Fruit fly (Drosophila melanogaster): ENCODE measurements around the gene Caf1-180.

Caf1-180 gene

DNA sequence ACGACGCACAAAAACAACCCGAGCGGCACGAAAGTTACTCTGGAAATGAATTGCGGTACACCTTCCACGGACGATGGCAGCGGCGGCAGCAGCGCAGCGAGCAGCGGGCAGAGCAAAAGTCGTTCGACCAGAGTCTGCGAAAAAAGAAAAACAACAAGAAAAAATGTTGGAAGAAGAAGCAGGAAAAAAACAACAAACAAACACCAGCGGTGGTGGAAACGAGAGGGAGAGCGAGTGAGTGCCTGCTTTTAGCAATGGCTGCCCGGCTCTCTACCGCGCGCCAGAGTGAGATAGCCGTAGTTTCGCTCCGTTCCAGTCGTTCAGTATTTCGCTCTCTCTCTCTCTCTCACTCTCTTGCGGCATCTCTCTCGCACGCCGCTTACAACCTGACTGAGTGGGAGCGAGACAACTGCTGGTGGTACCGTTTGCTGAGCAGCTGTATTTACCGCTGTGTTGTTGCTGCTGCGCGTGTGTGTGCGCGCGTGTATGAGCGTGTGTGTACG, 44.6 kb upstream of the Caf1-180 start, which contains the start of gene oc (continued):
- peak; percentile 52; the same call in 1 of the 2 replicates for TF ChIP-seq Scr (GFP tag; IDR thresholded peaks at IDR 0.05; ENCODE audit: partially characterized antibody)
- no peak for TF ChIP-seq stwl (tag; optimal IDR thresholded peaks at IDR 0.05)
- TF ChIP-seq CG31365 (tag; optimal IDR thresholded peaks at IDR 0.05): no peak
- TF ChIP-seq CG8924 (tag; optimal IDR thresholded peaks at IDR 0.05): peak; percentile 68
- peak; percentile 4 for TF ChIP-seq scrt (GFP tag; optimal IDR thresholded peaks at IDR 0.05)
- TF ChIP-seq Atf6 (GFP tag; IDR thresholded peaks at IDR 0.05): no peak
- peak; percentile 5 to 70 for TF ChIP-seq bsh (GFP tag; optimal IDR thresholded peaks at IDR 0.05)
- TF ChIP-seq CG14710 (tag; optimal IDR thresholded peaks at IDR 0.05): peak; percentile 10
- TF ChIP-seq luna (GFP tag; optimal IDR thresholded peaks at IDR 0.05): no peak
- peak; percentile 75 for TF ChIP-seq Deaf1 (tag; optimal IDR thresholded peaks at IDR 0.05)
- TF ChIP-seq CG9727 (GFP tag; optimal IDR thresholded peaks at IDR 0.05): peak; percentile 50
- TF ChIP-seq NC2α (GFP tag; optimal IDR thresholded peaks at IDR 0.05): peak; percentile 34
- TF ChIP-seq vvl (GFP tag; IDR thresholded peaks at IDR 0.05): no peak
- peak; percentile 98 for TF ChIP-seq CG4360 (GFP tag; IDR thresholded peaks at IDR 0.05)

DNA sequence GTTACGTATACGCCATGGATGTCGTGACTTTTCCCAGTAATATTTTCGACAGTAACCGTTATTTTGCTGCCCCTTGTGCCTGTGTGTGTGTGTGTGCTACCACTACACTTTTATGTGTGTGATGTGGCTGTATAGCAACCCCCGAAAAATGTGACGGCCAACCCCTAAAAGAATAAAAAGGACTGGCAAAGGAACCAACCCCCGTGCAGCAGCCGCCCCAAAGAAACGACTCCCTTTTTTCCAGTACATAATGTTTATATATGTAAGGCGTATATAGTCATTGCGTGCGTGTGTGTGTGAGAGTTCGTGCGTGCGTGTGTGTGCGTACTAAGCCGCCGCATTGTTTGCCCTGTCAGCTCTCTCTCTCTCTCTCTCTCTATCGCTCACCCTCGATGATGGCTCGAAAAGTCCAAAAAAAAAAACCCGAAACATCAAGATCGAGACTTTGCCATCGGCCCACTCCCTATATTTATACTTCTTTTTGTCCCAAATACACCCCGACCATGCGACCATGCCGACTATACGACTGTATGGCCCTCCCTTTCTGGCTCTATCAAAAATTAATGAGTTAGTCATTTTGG, 34.6 kb upstream of the Caf1-180 start:
- TF ChIP-seq nom (GFP tag; optimal IDR thresholded peaks at IDR 0.05) (no peak), hth (optimal IDR thresholded peaks at IDR 0.05) (no peak), CG12942 (GFP tag; optimal IDR thresholded peaks at IDR 0.05) (no peak), wek (GFP tag; optimal IDR thresholded peaks at IDR 0.05) (no peak), CG10147 (GFP tag; optimal IDR thresholded peaks at IDR 0.05) (no peak), seq (GFP tag; IDR thresholded peaks at IDR 0.05) (peak; percentile 83), CG8765 (GFP tag; IDR thresholded peaks at IDR 0.05) (no peak), sqz (GFP tag; optimal IDR thresholded peaks at IDR 0.05) (peak; percentile 32), dysf (GFP tag; IDR thresholded peaks at IDR 0.05) (no peak), MTF-1 (GFP tag; optimal IDR thresholded peaks at IDR 0.05; ENCODE audit: borderline replicate concordance) (no peak), CG5953 (GFP tag; IDR thresholded peaks at IDR 0.05) (no peak), CG3995 (GFP tag; optimal IDR thresholded peaks at IDR 0.05) (no peak), Nf-YB (GFP tag; optimal IDR thresholded peaks at IDR 0.05) (peak; percentile 90), lmd (GFP tag; IDR thresholded peaks at IDR 0.05) (no peak), CG15601 (tag; optimal IDR thresholded peaks at IDR 0.05) (no peak), oc (tag; optimal IDR thresholded peaks at IDR 0.05) (peak; percentile 95), CG15269 (tag; optimal IDR thresholded peaks at IDR 0.05) (no peak), sens-2 (GFP tag; IDR thresholded peaks at IDR 0.05) (no peak), Sry-β (GFP tag; optimal IDR thresholded peaks at IDR 0.05) (no peak), ara (GFP tag; IDR thresholded peaks at IDR 0.05) (no peak), CG10321 (GFP tag; IDR thresholded peaks at IDR 0.05) (0 out of 2 replicates have a peak, but pooled peaks have one; percentile 22), Trl (optimal IDR thresholded peaks at IDR 0.05) (peak; percentile 23 to 36), Trl (GFP tag; optimal IDR thresholded peaks at IDR 0.05) (no peak), pros (GFP tag; optimal IDR thresholded peaks at IDR 0.05) (peak; percentile 39), CG16863 (GFP tag; optimal IDR thresholded peaks at IDR 0.05) (no peak), dati (GFP tag; IDR thresholded peaks at IDR 0.05) (no peak), so (GFP tag; IDR thresholded peaks at IDR 0.05) (no peak), CG4282 (GFP tag; optimal IDR thresholded peaks at IDR 0.05) (no peak), gsb (GFP tag; IDR thresholded peaks at IDR 0.05) (no peak), pho (GFP tag; optimal IDR thresholded peaks at IDR 0.05) (no peak), CG4707 (GFP tag; optimal IDR thresholded peaks at IDR 0.05) (no peak), CG4617 (GFP tag; optimal IDR thresholded peaks at IDR 0.05; ENCODE audit: borderline replicate concordance) (no peak), CG17186 (GFP tag; optimal IDR thresholded peaks at IDR 0.05) (no peak), zen (tag; optimal IDR thresholded peaks at IDR 0.05) (no peak), croc (GFP tag; conservative IDR thresholded peaks at IDR 0.05) (no peak), trem (tag; optimal IDR thresholded peaks at IDR 0.05) (no peak)
